Worm (Caenorhabditis elegans) whole organism, mixed stage, embryonic: ENCODE data around the gene srd-18.

Experiments
- elt-3 ChIP-seq: fragments of 150-350 bp; optimal IDR thresholded peaks from 2 replicates; lab custom pipeline; 2014; ENCODE audit warnings: missing biosample characterization, missing genetic modification characterization
- nhr-2 ChIP-seq: fragments of 150-350 bp; optimal IDR thresholded peaks from 2 replicates; lab custom pipeline; 2014; ENCODE audit warnings: missing biosample characterization, missing genetic modification characterization
- unc-39 ChIP-seq: fragments of 150-350 bp; optimal IDR thresholded peaks from 2 replicates; lab custom pipeline; 2014; ENCODE audit warnings: missing biosample characterization, missing genetic modification characterization
- ztf-11 ChIP-seq: fragments of 150-350 bp; optimal IDR thresholded peaks from 2 replicates; lab custom pipeline; 2014; ENCODE audit warnings: missing biosample characterization, missing genetic modification characterization

DNA sequence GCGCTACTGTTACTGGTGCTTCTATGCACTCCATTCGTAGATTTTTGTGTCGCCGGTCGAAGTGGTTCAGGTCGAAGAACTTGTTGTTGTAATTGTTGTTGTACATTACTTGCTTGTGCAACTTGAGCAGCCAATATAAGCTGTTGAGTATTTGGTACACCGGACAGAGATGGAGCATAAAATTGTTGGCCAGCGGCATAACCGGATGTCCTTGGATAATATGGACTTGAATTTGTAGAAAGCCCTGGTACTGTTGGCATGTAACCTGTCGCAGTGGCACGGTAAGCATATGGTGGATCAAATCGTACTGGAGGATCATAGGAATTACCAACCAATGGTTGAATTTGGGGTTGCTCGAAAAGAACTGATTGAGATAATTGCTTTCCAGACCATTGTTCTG, 37.7 kb downstream of the srd-18 start:
- TF ChIP-seq elt-3 (tag; lab: Kevin White, UChicago) (no peak), unc-39 (tag; lab: Kevin White, UChicago) (no peak), ztf-11 (no peak), nhr-2 (tag; lab: Kevin White, UChicago) (no peak)
